Fruit fly (Drosophila melanogaster) whole organism, wandering third instar larva: ENCODE measurements around the gene CG3552.

Source experiments
- Abd-B ChIP-seq: fragments of >200 bp; optimal IDR thresholded peaks from 2 replicates; lab custom pipeline; 2017; ENCODE audit warnings: missing biosample characterization, missing genetic modification characterization
- CG32264 ChIP-seq: fragments of 200-800 bp; sonication (Bioruptor generic); optimal IDR thresholded peaks from 2 replicates; lab custom pipeline; 2016; ENCODE audit warnings: missing biosample characterization, missing genetic modification characterization
- CG9705 ChIP-seq: fragments of 200-800 bp; sonication (Bioruptor generic); optimal IDR thresholded peaks from 2 replicates; lab custom pipeline; 2018; ENCODE audit warnings: missing biosample characterization, mild to moderate bottlenecking, missing genetic modification characterization
- CrebA ChIP-seq: fragments of 200-800 bp; sonication (Bioruptor generic); optimal IDR thresholded peaks from 2 replicates; lab custom pipeline; 2016; ENCODE audit warnings: missing biosample characterization, mild to moderate bottlenecking, missing genetic modification characterization, borderline replicate concordance
- Dfd ChIP-seq: fragments of >200 bp; optimal IDR thresholded peaks from 2 replicates; lab custom pipeline; 2017; ENCODE audit warnings: missing biosample characterization, missing genetic modification characterization
- Dif ChIP-seq: fragments of 200-275, 200-300 bp; sonication (Bioruptor generic); optimal IDR thresholded peaks from 2 replicates; lab custom pipeline; 2018; ENCODE audit warnings: missing biosample characterization, missing genetic modification characterization; ENCODE audit not compliant: partially characterized antibody
- GATAd ChIP-seq: sonication (Bioruptor generic); optimal IDR thresholded peaks from 2 replicates; lab custom pipeline; 2016; ENCODE audit warnings: missing biosample characterization, missing genetic modification characterization
- HLH106 ChIP-seq: fragments of 200-800 bp; optimal IDR thresholded peaks from 3 replicates; lab custom pipeline; 2019; ENCODE audit warnings: missing biosample characterization, mild to moderate bottlenecking, missing genetic modification characterization, moderate library complexity
- Hnf4 ChIP-seq: fragments of 200-800 bp; sonication (Bioruptor generic); optimal IDR thresholded peaks from 2 replicates; lab custom pipeline; 2016; ENCODE audit warnings: missing biosample characterization, mild to moderate bottlenecking, missing genetic modification characterization
- Hr78 ChIP-seq: fragments of >200 bp; optimal IDR thresholded peaks from 2 replicates; lab custom pipeline; 2017; ENCODE audit warnings: missing biosample characterization, missing genetic modification characterization
- Hr83 ChIP-seq: fragments of 200-300 bp; sonication (Bioruptor generic); optimal IDR thresholded peaks from 2 replicates; lab custom pipeline; 2016; ENCODE audit warnings: missing biosample characterization, mild to moderate bottlenecking, missing genetic modification characterization, moderate library complexity; ENCODE audit not compliant: poor library complexity, severe bottlenecking
- Jra ChIP-seq: sonication (Bioruptor generic); optimal IDR thresholded peaks from 2 replicates; lab custom pipeline; 2016; ENCODE audit warnings: missing biosample characterization, missing genetic modification characterization
- Mio ChIP-seq: sonication (Bioruptor generic); optimal IDR thresholded peaks from 2 replicates; lab custom pipeline; 2016; ENCODE audit warnings: missing biosample characterization, missing genetic modification characterization
- Myc ChIP-seq: fragments of >200 bp; optimal IDR thresholded peaks from 2 replicates; lab custom pipeline; 2017
- N ChIP-seq: fragments of >200 bp; optimal IDR thresholded peaks from 2 replicates; lab custom pipeline; 2018; ENCODE audit warnings: missing biosample characterization, missing external identifiers, missing genetic modification characterization
- OdsH ChIP-seq: fragments of 200-800 bp; sonication (Bioruptor generic); optimal IDR thresholded peaks from 2 replicates; lab custom pipeline; 2016; ENCODE audit warnings: missing biosample characterization, mild to moderate bottlenecking, missing genetic modification characterization
- Rel ChIP-seq, 2 experiments: fragments of 200-800 bp; sonication (Bioruptor generic) in 1 of 2; optimal IDR thresholded peaks; 2 replicates in 1 of 2; 3 replicates in 1 of 2; lab custom pipeline; 2016 to 2019; ENCODE audit warnings: mild to moderate bottlenecking in 2 of 2, missing biosample characterization in 2 of 2, missing genetic modification characterization in 2 of 2, moderate library complexity in 1 of 2
- Sp1 ChIP-seq: fragments of 200-800 bp; sonication (Bioruptor generic); optimal IDR thresholded peaks from 3 replicates; lab custom pipeline; 2019; ENCODE audit warnings: missing biosample characterization, mild to moderate bottlenecking, missing genetic modification characterization, moderate library complexity
- Vsx2 ChIP-seq: fragments of 200-300, 225-300 bp; sonication (Bioruptor generic); optimal IDR thresholded peaks from 2 replicates; lab custom pipeline; 2018; ENCODE audit warnings: missing biosample characterization, missing genetic modification characterization; ENCODE audit not compliant: partially characterized antibody
- br ChIP-seq: fragments of 200-800 bp; sonication (Bioruptor generic); optimal IDR thresholded peaks from 2 replicates; lab custom pipeline; 2016; ENCODE audit warnings: missing biosample characterization, missing genetic modification characterization
- brk ChIP-seq: fragments of 200-800 bp; sonication (Bioruptor generic); optimal IDR thresholded peaks from 2 replicates; lab custom pipeline; 2016; ENCODE audit warnings: missing biosample characterization, mild to moderate bottlenecking, missing genetic modification characterization
- dl ChIP-seq, 2 experiments: fragments of 175-275, 200-275 bp in 1 of 2; fragments of 200-275 bp in 1 of 2; sonication (Bioruptor generic); optimal IDR thresholded peaks; lab custom pipeline; 2018; ENCODE audit warnings: mild to moderate bottlenecking in 2 of 2, missing biosample characterization in 2 of 2, missing genetic modification characterization in 2 of 2, moderate library complexity in 2 of 2; ENCODE audit not compliant: partially characterized antibody in 2 of 2, insufficient read depth in 1 of 2
- dmrt93B ChIP-seq: fragments of 200-800 bp; sonication (Bioruptor generic); optimal IDR thresholded peaks from 2 replicates; lab custom pipeline; 2018; ENCODE audit warnings: missing biosample characterization, mild to moderate bottlenecking, missing genetic modification characterization
- dsf ChIP-seq: sonication (Bioruptor generic); optimal IDR thresholded peaks from 2 replicates; lab custom pipeline; 2016; ENCODE audit warnings: missing biosample characterization, missing genetic modification characterization, borderline replicate concordance
- ey ChIP-seq: fragments of 200-800 bp; sonication (Bioruptor generic); optimal IDR thresholded peaks from 2 replicates; lab custom pipeline; 2016; ENCODE audit warnings: missing biosample characterization, missing genetic modification characterization
- foxo ChIP-seq, 2 experiments: fragments of 200-800 bp; sonication (Bioruptor generic); optimal IDR thresholded peaks; 2 replicates in 1 of 2; 3 replicates in 1 of 2; lab custom pipeline; 2016 to 2017; ENCODE audit warnings: missing biosample characterization in 2 of 2, missing genetic modification characterization in 2 of 2
- fru ChIP-seq: fragments of 200-800 bp; sonication (Bioruptor generic); optimal IDR thresholded peaks from 3 replicates; lab custom pipeline; 2016; ENCODE audit warnings: missing biosample characterization, mild to moderate bottlenecking, missing genetic modification characterization
- h ChIP-seq: fragments of 200-800 bp; sonication (Bioruptor generic); optimal IDR thresholded peaks from 3 replicates; lab custom pipeline; 2016; ENCODE audit warnings: missing biosample characterization, mild to moderate bottlenecking, missing genetic modification characterization
- jim ChIP-seq: fragments of 175-275, 200-325 bp; sonication (Bioruptor generic); optimal IDR thresholded peaks from 2 replicates; lab custom pipeline; 2016; ENCODE audit warnings: missing biosample characterization, mild to moderate bottlenecking, missing genetic modification characterization
- lola ChIP-seq: fragments of >200 bp; optimal IDR thresholded peaks from 2 replicates; lab custom pipeline; 2017; ENCODE audit warnings: missing biosample characterization, missing genetic modification characterization
- pan ChIP-seq: fragments of >200 bp; optimal IDR thresholded peaks from 2 replicates; lab custom pipeline; 2017
- psq ChIP-seq: fragments of 200-800 bp; sonication (Bioruptor generic); optimal IDR thresholded peaks from 3 replicates; lab custom pipeline; 2017; ENCODE audit warnings: missing biosample characterization, mild to moderate bottlenecking, missing genetic modification characterization, moderate library complexity
- rgr ChIP-seq: fragments of 200-800 bp; sonication (Bioruptor generic); optimal IDR thresholded peaks from 3 replicates; lab custom pipeline; 2016; ENCODE audit warnings: missing biosample characterization, mild to moderate bottlenecking, missing genetic modification characterization
- sage ChIP-seq: fragments of 200-800 bp; sonication (Bioruptor generic); optimal IDR thresholded peaks from 2 replicates; lab custom pipeline; 2016; ENCODE audit warnings: missing biosample characterization, mild to moderate bottlenecking, missing genetic modification characterization
- sv ChIP-seq: fragments of 200-800 bp; sonication (Bioruptor generic); optimal IDR thresholded peaks from 3 replicates; lab custom pipeline; 2016; ENCODE audit warnings: missing biosample characterization, missing genetic modification characterization
- tai ChIP-seq: sonication (Bioruptor generic); optimal IDR thresholded peaks from 2 replicates; lab custom pipeline; 2016; ENCODE audit warnings: missing biosample characterization, missing genetic modification characterization
- usp ChIP-seq: fragments of >200 bp; optimal IDR thresholded peaks from 2 replicates; lab custom pipeline; 2017; ENCODE audit warnings: missing biosample characterization, missing genetic modification characterization
- woc ChIP-seq: sonication (Bioruptor generic); optimal IDR thresholded peaks from 2 replicates; lab custom pipeline; 2016; ENCODE audit warnings: missing biosample characterization, mild to moderate bottlenecking, missing genetic modification characterization

CG3552 gene

dm6 chr3L:9506421-9506820, 50.3 kb downstream of the CG3552 start:
- TF ChIP-seq rgr (GFP tag; lab: Kevin White, UChicago): no peak
- TF ChIP-seq Hnf4: no peak
- no peak for TF ChIP-seq Sp1 (GFP tag; lab: Kevin White, UChicago)
- TF ChIP-seq CrebA: no peak
- no peak for TF ChIP-seq OdsH (GFP tag; lab: Kevin White, UChicago)
- no peak for TF ChIP-seq Rel (GFP tag; optimal IDR thresholded peaks at IDR 0.05; lab: Kevin White, UChicago)
- TF ChIP-seq Rel (tag; optimal IDR thresholded peaks at IDR 0.05; lab: Kevin White, UChicago): no peak
- no peak for TF ChIP-seq h (GFP tag; lab: Kevin White, UChicago)
- no peak for TF ChIP-seq Hr83 (GFP tag; lab: Kevin White, UChicago)
- TF ChIP-seq N (GFP tag; lab: Kevin White, UChicago): no peak
- no peak for TF ChIP-seq Dif (GFP tag; lab: Kevin White, UChicago)
- no peak for TF ChIP-seq fru
- TF ChIP-seq psq: no peak
- no peak for TF ChIP-seq sv (GFP tag; lab: Kevin White, UChicago)
- no peak for TF ChIP-seq Myc (lab: Kevin White, UChicago)
- TF ChIP-seq foxo (GFP tag; optimal IDR thresholded peaks at IDR 0.05; lab: Kevin White, UChicago): no peak
- no peak for TF ChIP-seq usp (GFP tag; lab: Kevin White, UChicago)
- no peak for TF ChIP-seq Hr78
- TF ChIP-seq sage (GFP tag; lab: Kevin White, UChicago): no peak
- TF ChIP-seq ey (GFP tag; lab: Kevin White, UChicago): no peak

dm6 chr3L:9508653-9509036, 52.5 kb downstream of the CG3552 start:
- TF ChIP-seq jim (GFP tag; lab: Kevin White, UChicago) (no peak), CG32264 (GFP tag; lab: Kevin White, UChicago) (no peak), br (GFP tag; lab: Kevin White, UChicago) (peak; percentile 47), dmrt93B (GFP tag; lab: Kevin White, UChicago) (no peak), pan (lab: Kevin White, UChicago) (peak; percentile 46), Mio (GFP tag; lab: Kevin White, UChicago) (no peak), Vsx2 (GFP tag; lab: Kevin White, UChicago) (no peak), N (GFP tag; lab: Kevin White, UChicago) (no peak), GATAd (no peak), CG9705 (GFP tag; lab: Kevin White, UChicago) (no peak), Hr78 (no peak), Myc (lab: Kevin White, UChicago) (no peak), usp (GFP tag; lab: Kevin White, UChicago) (no peak), foxo (GFP tag; optimal IDR thresholded peaks at IDR 0.05; lab: Kevin White, UChicago) (peak in 1 of 2 experiments; percentile 62), Hnf4 (peak; percentile 3), Dfd (no peak), dsf (GFP tag; lab: Kevin White, UChicago) (no peak), h (GFP tag; lab: Kevin White, UChicago) (peak; percentile 15), sv (GFP tag; lab: Kevin White, UChicago) (no peak), HLH106 (tag; lab: Kevin White, UChicago) (peak; percentile 58), fru (peak; percentile 77), woc (peak; percentile 57), Abd-B (GFP tag; lab: Kevin White, UChicago) (no peak), ey (GFP tag; lab: Kevin White, UChicago) (no peak), psq (peak; percentile 75), Rel (GFP tag; optimal IDR thresholded peaks at IDR 0.05; lab: Kevin White, UChicago) (no peak), Rel (tag; optimal IDR thresholded peaks at IDR 0.05; lab: Kevin White, UChicago) (peak; percentile 87), tai (no peak), sage (GFP tag; lab: Kevin White, UChicago) (no peak), Jra (no peak), dl (GFP tag; optimal IDR thresholded peaks at IDR 0.05; lab: Kevin White, UChicago; ENCODE audit: insufficient read depth in 1 of 2, partially characterized antibody in 2 of 2) (no peak), Hr83 (GFP tag; lab: Kevin White, UChicago) (no peak), Dif (GFP tag; lab: Kevin White, UChicago) (no peak), brk (GFP tag; lab: Kevin White, UChicago) (no peak), rgr (GFP tag; lab: Kevin White, UChicago) (peak; percentile 31), CrebA (no peak), Sp1 (GFP tag; lab: Kevin White, UChicago) (peak; percentile 71), OdsH (GFP tag; lab: Kevin White, UChicago) (peak; percentile 16), lola (GFP tag; lab: Kevin White, UChicago) (no peak)
